Worm (Caenorhabditis elegans): ENCODE results near the gene T01C3.3.

DNA sequence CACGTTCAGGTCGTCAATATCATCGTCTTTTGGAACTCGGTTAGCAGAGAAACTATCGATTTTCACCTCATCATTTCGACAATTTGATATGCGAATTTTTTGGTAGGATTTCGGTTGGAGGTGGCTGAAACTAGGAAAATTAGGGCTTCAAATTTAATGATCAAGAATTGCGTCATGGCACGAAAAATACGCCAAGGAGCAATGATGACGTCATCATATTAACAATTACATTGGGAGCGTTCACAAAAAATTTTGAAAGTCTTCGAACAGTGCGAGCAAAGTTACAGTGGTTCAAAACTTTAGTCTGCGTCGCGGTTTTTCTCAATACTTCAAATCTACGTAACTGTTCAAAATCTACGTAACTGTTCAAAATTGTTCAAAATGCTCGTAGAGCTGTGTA, 49.6 kb downstream of the T01C3.3 start:
- TF ChIP-seq him-1 (tag; optimal IDR thresholded peaks at IDR 0.05) (no peak), W03F9.2 (tag; optimal IDR thresholded peaks at IDR 0.05) (no peak), dao-5 (tag; optimal IDR thresholded peaks at IDR 0.05) (no peak)

Data from whole organism, L4/young adult.